Worm (Caenorhabditis elegans): Measurements from ENCODE around the gene C53A3.4.

C53A3.4 gene

ce11 chrV:5772503-5772902, 13.8 kb upstream of the C53A3.4 start:
- TF ChIP-seq sdc-2 (tag; optimal IDR thresholded peaks at IDR 0.05) (no peak), F13H6.1 (tag; optimal IDR thresholded peaks at IDR 0.05) (no peak), hlh-8 (tag; optimal IDR thresholded peaks at IDR 0.05) (no peak), hlh-15 (tag; optimal IDR thresholded peaks at IDR 0.05) (no peak), pqm-1 (tag; optimal IDR thresholded peaks at IDR 0.05) (no peak)

ce11 chrV:5771627-5772026, 12.9 kb upstream of the C53A3.4 start, which contains the start of gene F44E7.3:
F44E7.3 (plus strand) TSS chrV:5771945.
- TF ChIP-seq pax-1 (tag; optimal IDR thresholded peaks at IDR 0.05) (no peak), elt-4 (tag; optimal IDR thresholded peaks at IDR 0.05) (no peak)

ce11 chrV:5769999-5770398, 11.3 kb upstream of the C53A3.4 start:
- TF ChIP-seq ceh-2 (tag; optimal IDR thresholded peaks at IDR 0.05) (no peak), hlh-30 (tag; optimal IDR thresholded peaks at IDR 0.05; ENCODE audit: insufficient read depth) (no peak), pag-3 (tag; optimal IDR thresholded peaks at IDR 0.05; ENCODE audit: borderline replicate concordance) (no peak), pha-2 (tag; optimal IDR thresholded peaks at IDR 0.05) (no peak), npax-4 (tag; optimal IDR thresholded peaks at IDR 0.05) (no peak), pros-1 (tag; optimal IDR thresholded peaks at IDR 0.05) (no peak), pqm-1 (tag; optimal IDR thresholded peaks at IDR 0.05) (no peak), unc-86 (tag; optimal IDR thresholded peaks at IDR 0.05) (no peak), T23F11.4 (GFP tag; optimal IDR thresholded peaks at IDR 0.05) (no peak), ttx-3 (tag; optimal IDR thresholded peaks at IDR 0.05) (no peak)

ce11 chrV:5769500-5769899, 10.8 kb upstream of the C53A3.4 start:
- no peak for TF ChIP-seq zip-5 (tag; optimal IDR thresholded peaks at IDR 0.05)
- TF ChIP-seq pha-2 (tag; optimal IDR thresholded peaks at IDR 0.05): no peak
- no peak for TF ChIP-seq unc-42 (tag; optimal IDR thresholded peaks at IDR 0.05)
- TF ChIP-seq ceh-2 (tag; optimal IDR thresholded peaks at IDR 0.05): no peak
- no peak for TF ChIP-seq ets-4 (tag; optimal IDR thresholded peaks at IDR 0.05)
- no peak for TF ChIP-seq sox-4 (tag; optimal IDR thresholded peaks at IDR 0.05)
- TF ChIP-seq ceh-6 (GFP tag; optimal IDR thresholded peaks at IDR 0.05): no peak

ce11 chrV:5768292-5768695, 9.6 kb upstream of the C53A3.4 start:
- TF ChIP-seq T23F11.4 (GFP tag; optimal IDR thresholded peaks at IDR 0.05) (no peak), elt-2 (tag; optimal IDR thresholded peaks at IDR 0.05) (peak; percentile 30), hlh-8 (tag; optimal IDR thresholded peaks at IDR 0.05) (no peak), dmd-4 (tag; optimal IDR thresholded peaks at IDR 0.05; ENCODE audit: borderline replicate concordance) (no peak)

ce11 chrV:5765081-5765480, 6.4 kb upstream of the C53A3.4 start, which contains the start of gene pgph-2:
pgph-2 (plus strand) TSS chrV:5765127.
- TF ChIP-seq Y22D7AL.16 (tag; optimal IDR thresholded peaks at IDR 0.05) (no peak), pax-1 (tag; optimal IDR thresholded peaks at IDR 0.05) (no peak), lin-11 (tag; optimal IDR thresholded peaks at IDR 0.05) (no peak)

- TF ChIP-seq C38D4.7 (GFP tag; optimal IDR thresholded peaks at IDR 0.05) (no peak), elt-2 (tag; optimal IDR thresholded peaks at IDR 0.05) (peak; percentile 52)
Observed at ce11 chrV:5763787-5764186, 5.1 kb upstream of the C53A3.4 start, which contains the start of gene pgph-3. pgph-3 (minus strand) TSS chrV:5763846.

ce11 chrV:5760132-5760531, 1.5 kb upstream of the C53A3.4 start, which contains the start of gene C53A3.1:
C53A3.1 (minus strand) TSS chrV:5760232.
- TF ChIP-seq dmd-4 (tag; optimal IDR thresholded peaks at IDR 0.05; ENCODE audit: borderline replicate concordance) (no peak), sox-4 (tag; optimal IDR thresholded peaks at IDR 0.05) (no peak), unc-55 (GFP tag; optimal IDR thresholded peaks at IDR 0.05) (no peak)

Data from whole organism, late embryonic.